Fruit fly (Drosophila melanogaster): Measurements from ENCODE around the gene CG33965.

Gene CG33965

dm6 chr3L:1216460-1216859 is 16.2 kb upstream of the CG33965 start (continued):
- TF ChIP-seq Kr (GFP tag; optimal IDR thresholded peaks at IDR 0.05) (no peak), tll (GFP tag; optimal IDR thresholded peaks at IDR 0.05) (no peak), GATAe (GFP tag; conservative IDR thresholded peaks at IDR 0.05) (no peak), CG16863 (GFP tag; optimal IDR thresholded peaks at IDR 0.05) (no peak), Atf6 (GFP tag; IDR thresholded peaks at IDR 0.05) (0 out of 2 replicates have a peak, but pooled peaks have one; percentile 24), Lhr (GFP tag; optimal IDR thresholded peaks at IDR 0.05) (no peak), fu2 (GFP tag; optimal IDR thresholded peaks at IDR 0.05) (no peak), Mrtf (GFP tag; IDR thresholded peaks at IDR 0.05) (no peak), Opbp (GFP tag; IDR thresholded peaks at IDR 0.05; ENCODE audit: partially characterized antibody) (no peak), CoRest (tag; optimal IDR thresholded peaks at IDR 0.05) (peak; percentile 38), CG1603 (tag; optimal IDR thresholded peaks at IDR 0.05) (peak; percentile 73), CG9876 (GFP tag; optimal IDR thresholded peaks at IDR 0.05) (no peak), CG11093 (GFP tag; IDR thresholded peaks at IDR 0.05) (no peak), dati (GFP tag; IDR thresholded peaks at IDR 0.05) (no peak), caup (GFP tag; optimal IDR thresholded peaks at IDR 0.05; ENCODE audit: severe bottlenecking) (no peak), ttk (GFP tag; IDR thresholded peaks at IDR 0.05) (0 out of 2 replicates have a peak, but pooled peaks have one; percentile 30), CG8765 (GFP tag; IDR thresholded peaks at IDR 0.05) (no peak), crp (GFP tag; optimal IDR thresholded peaks at IDR 0.05) (no peak), CG9932 (GFP tag; IDR thresholded peaks at IDR 0.05) (no peak), CG3065 (GFP tag; optimal IDR thresholded peaks at IDR 0.05) (no peak), schlank (tag; optimal IDR thresholded peaks at IDR 0.05) (no peak), Oaz (GFP tag; IDR thresholded peaks at IDR 0.05) (no peak), CG10321 (GFP tag; IDR thresholded peaks at IDR 0.05) (no peak), Bgb (GFP tag; IDR thresholded peaks at IDR 0.05; ENCODE audit: partially characterized antibody) (no peak), NK7.1 (GFP tag; optimal IDR thresholded peaks at IDR 0.05) (no peak), CG32767 (GFP tag; IDR thresholded peaks at IDR 0.05) (peak; percentile 37; the same call in 1 of the 2 replicates), corto (GFP tag; optimal IDR thresholded peaks at IDR 0.05) (no peak), bcd (GFP tag; optimal IDR thresholded peaks at IDR 0.05) (peak; percentile 18), CG15696 (tag; optimal IDR thresholded peaks at IDR 0.05) (peak; percentile 48), ftz-f1 (GFP tag; optimal IDR thresholded peaks at IDR 0.05) (no peak), amos (GFP tag; IDR thresholded peaks at IDR 0.05; ENCODE audit: partially characterized antibody) (no peak), Lpt (GFP tag; optimal IDR thresholded peaks at IDR 0.05) (no peak), CG14860 (GFP tag; IDR thresholded peaks at IDR 0.05; ENCODE audit: partially characterized antibody) (no peak), dmrt11E (tag; optimal IDR thresholded peaks at IDR 0.05) (peak; percentile 36), bbx (GFP tag; IDR thresholded peaks at IDR 0.05; ENCODE audit: partially characterized antibody) (no peak), gem (tag; optimal IDR thresholded peaks at IDR 0.05) (peak; percentile 65), Deaf1 (tag; optimal IDR thresholded peaks at IDR 0.05) (no peak), fd96Cb (tag; optimal IDR thresholded peaks at IDR 0.05) (peak; percentile 67), zen2 (GFP tag; IDR thresholded peaks at IDR 0.05; ENCODE audit: partially characterized antibody) (no peak), CG31441 (GFP tag; IDR thresholded peaks at IDR 0.05) (peak; percentile 48), Oli (tag; optimal IDR thresholded peaks at IDR 0.05) (peak; percentile 49), CG12659 (GFP tag; optimal IDR thresholded peaks at IDR 0.05) (peak; percentile 1), CG12219 (GFP tag; optimal IDR thresholded peaks at IDR 0.05) (peak; percentile 48), CG1602 (GFP tag; optimal IDR thresholded peaks at IDR 0.05) (no peak), CG8944 (GFP tag; optimal IDR thresholded peaks at IDR 0.05) (no peak), CG3847 (GFP tag; IDR thresholded peaks at IDR 0.05) (no peak), unc-4 (GFP tag; IDR thresholded peaks at IDR 0.05; ENCODE audit: partially characterized antibody) (no peak), Ptx1 (GFP tag; IDR thresholded peaks at IDR 0.05) (peak; percentile 54), hkb (optimal IDR thresholded peaks at IDR 0.05) (no peak), hkb (GFP tag; IDR thresholded peaks at IDR 0.05) (peak; percentile 73; the same call in 1 of the 2 replicates)
